Worm (Caenorhabditis elegans): ENCODE measurements around the gene Y113G7A.22.
"Not testable (repeated sequence)": the region's sequence is repeated elsewhere in the genome, so short reads cannot be mapped to it uniquely, and the experiment has no call there.

Y113G7A.22 gene

DNA sequence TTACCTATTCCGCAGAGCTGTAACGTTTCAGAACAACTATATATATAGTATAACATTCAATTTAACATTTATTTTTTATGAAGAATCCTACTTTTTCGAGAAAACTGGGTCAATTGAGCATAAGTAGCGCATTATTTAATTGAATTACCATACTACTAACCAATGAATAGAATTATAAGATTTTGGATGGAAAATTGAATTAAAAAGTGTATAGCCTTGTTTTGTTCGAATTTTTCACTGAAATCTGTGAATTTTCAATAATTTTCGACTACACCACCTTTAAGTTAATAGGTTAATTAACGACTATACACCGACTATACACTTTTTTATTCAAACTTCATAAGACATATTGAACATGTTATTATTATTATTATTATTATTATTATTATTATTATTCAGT lies 41.2 kb downstream of the Y113G7A.22 start:
- TF ChIP-seq Y67H2A.10 (GFP tag; conservative IDR thresholded peaks at IDR 0.05) (no peak), snpc-4 (GFP tag; optimal IDR thresholded peaks at IDR 0.05) (no peak), snpc-4 (tag; optimal IDR thresholded peaks at IDR 0.05) (no peak), gei-17 (GFP tag; optimal IDR thresholded peaks at IDR 0.05) (no peak), repo-1 (tag; optimal IDR thresholded peaks at IDR 0.05) (no peak), aptf-3 (GFP tag; IDR thresholded peaks at IDR 0.05) (no peak), B0019.2 (GFP tag; conservative IDR thresholded peaks at IDR 0.05) (no peak), ztf-28 (GFP tag; IDR thresholded peaks at IDR 0.05) (no peak), Y53F4B.3 (GFP tag; IDR thresholded peaks at IDR 0.05) (no peak), zfh-2 (GFP tag; conservative IDR thresholded peaks at IDR 0.05) (no peak), Y53G8AR.9 (GFP tag; conservative IDR thresholded peaks at IDR 0.05) (no peak), hrde-1 (tag; optimal IDR thresholded peaks at IDR 0.05; ENCODE audit: borderline replicate concordance) (no peak), tbp1 (GFP tag; optimal IDR thresholded peaks at IDR 0.05) (no peak), hmg-1.2 (GFP tag; IDR thresholded peaks at IDR 0.05) (no peak), attf-6 (GFP tag; IDR thresholded peaks at IDR 0.05) (no peak), dpff-1 (tag; optimal IDR thresholded peaks at IDR 0.05) (no peak), ets-4 (GFP tag; optimal IDR thresholded peaks at IDR 0.05) (no peak), snpc-3.4 (tag; optimal IDR thresholded peaks at IDR 0.05) (no peak), akir-1 (GFP tag; optimal IDR thresholded peaks at IDR 0.05) (no peak)

- TF ChIP-seq let-526 (GFP tag; IDR thresholded peaks at IDR 0.05) (no peak), lsl-1 (GFP tag; optimal IDR thresholded peaks at IDR 0.05) (no peak), rec-8 (tag; optimal IDR thresholded peaks at IDR 0.05) (peak in 1 of 2 experiments; percentile 15), dox-1 (GFP tag; IDR thresholded peaks at IDR 0.05) (0 out of 2 replicates have a peak, but pooled peaks have one; percentile 21), D2030.7 (GFP tag; IDR thresholded peaks at IDR 0.05) (0 out of 2 replicates have a peak, but pooled peaks have one; percentile 11), unc-62 (GFP tag; optimal IDR thresholded peaks at IDR 0.05) (no peak), mcd-1 (GFP tag; IDR thresholded peaks at IDR 0.05) (no peak), mel-28 (tag; optimal IDR thresholded peaks at IDR 0.05; ENCODE audit: borderline replicate concordance) (no peak), snpc-3.4 (tag; optimal IDR thresholded peaks at IDR 0.05) (peak; percentile 12), nhr-80 (tag; optimal IDR thresholded peaks at IDR 0.05) (no peak), tlf-1 (GFP tag; optimal IDR thresholded peaks at IDR 0.05) (no peak), let-607 (tag; optimal IDR thresholded peaks at IDR 0.05) (peak; percentile 97 to 98)
These were observed 44.3 kb downstream of the Y113G7A.22 start, which contains the start of the genes dcs-1 and sec-23 for ce11 chrV:20090698-20091313. TSS of gene dcs-1 (minus strand) at chrV:20090743. TSS of gene sec-23 (plus strand) at chrV:20091263.

ce11 chrV:20088340-20088739 lies 46.8 kb downstream of the Y113G7A.22 start:
- TF ChIP-seq Y53G8AR.9 (GFP tag; conservative IDR thresholded peaks at IDR 0.05) (peak; percentile 70; the same call in 1 of the 2 replicates), snpc-1.3 (tag; optimal IDR thresholded peaks at IDR 0.05; ENCODE audit: insufficient read depth) (peak; percentile 48), attf-6 (GFP tag; IDR thresholded peaks at IDR 0.05) (peak; percentile 84), dox-1 (GFP tag; IDR thresholded peaks at IDR 0.05) (peak; percentile 88), hmg-1.2 (GFP tag; IDR thresholded peaks at IDR 0.05) (peak; percentile 77), D2030.7 (GFP tag; IDR thresholded peaks at IDR 0.05) (peak; percentile 99), cebp-1 (tag; optimal IDR thresholded peaks at IDR 0.05) (peak; percentile 14), nfyb-1 (GFP tag; IDR thresholded peaks at IDR 0.05) (0 out of 2 replicates have a peak, but pooled peaks have one; percentile 32), madf-6 (GFP tag; IDR thresholded peaks at IDR 0.05) (peak; percentile 78), lin-26 (GFP tag; IDR thresholded peaks at IDR 0.05) (peak; percentile 17; the same call in 1 of the 2 replicates), B0336.3 (GFP tag; IDR thresholded peaks at IDR 0.05) (peak; percentile 55; the same call in 1 of the 2 replicates), ceh-100 (GFP tag; IDR thresholded peaks at IDR 0.05) (peak; percentile 47), F49E8.2 (tag; optimal IDR thresholded peaks at IDR 0.05; ENCODE audit: insufficient read depth) (peak; percentile 30), mcd-1 (GFP tag; IDR thresholded peaks at IDR 0.05) (peak; percentile 47; the same call in 1 of the 2 replicates), snpc-3.4 (tag; optimal IDR thresholded peaks at IDR 0.05) (peak; percentile 50), tbp1 (GFP tag; optimal IDR thresholded peaks at IDR 0.05) (peak; percentile 66), ekl-4 (GFP tag; IDR thresholded peaks at IDR 0.05) (peak; percentile 67; the same call in 1 of the 2 replicates), Y95B8A.8 (GFP tag; IDR thresholded peaks at IDR 0.05) (peak; percentile 72), lsl-1 (GFP tag; optimal IDR thresholded peaks at IDR 0.05) (peak; percentile 49), ztf-28 (GFP tag; IDR thresholded peaks at IDR 0.05) (peak; percentile 60; the same call in 1 of the 2 replicates), bed-2 (GFP tag; IDR thresholded peaks at IDR 0.05) (0 out of 2 replicates have a peak, but pooled peaks have one; percentile 8)
- TF ChIP-seq cebp-1 (GFP tag; IDR thresholded peaks at IDR 0.05), result not testable (repeated sequence)

Data from whole organism, young adult.